Fruit fly (Drosophila melanogaster) whole organism, embryonic: ENCODE measurements around the gene CG5445.

Experiments
- ATbp ChIP-seq: fragments of 200-800 bp; sonication (Bioruptor generic); optimal IDR thresholded peaks from 2 replicates; lab custom pipeline; 2017; ENCODE audit warnings: missing biosample characterization, mild to moderate bottlenecking, missing genetic modification characterization, missing genetic modification reagents
- Atf-2 ChIP-seq: fragments of 200-800 bp; sonication (Bioruptor generic); optimal IDR thresholded peaks from 2 replicates; lab custom pipeline; 2016; ENCODE audit warnings: missing biosample characterization, missing genetic modification characterization
- Atf3 ChIP-seq: fragments of 200-800 bp; sonication (Bioruptor generic); optimal IDR thresholded peaks from 3 replicates; lab custom pipeline; 2016; ENCODE audit warnings: missing biosample characterization, missing genetic modification characterization
- Atf6 ChIP-seq: fragments of 200-800 bp; sonication (Bioruptor generic); IDR thresholded peaks from 2 replicates; pipeline ENCODE4 v1.3.6; 2022; ENCODE audit warnings: missing biosample characterization, missing genetic modification characterization
- CG10267 ChIP-seq: fragments of 200-800 bp; sonication (Bioruptor generic); optimal IDR thresholded peaks from 2 replicates; lab custom pipeline; 2018; ENCODE audit warnings: missing biosample characterization, mild to moderate bottlenecking, missing genetic modification characterization, moderate library complexity
- CG12236 ChIP-seq: fragments of 200-800 bp; sonication (Bioruptor generic); optimal IDR thresholded peaks from 2 replicates; lab custom pipeline; 2016; ENCODE audit warnings: missing biosample characterization, missing genetic modification characterization
- CG12299 ChIP-seq: fragments of 200-800 bp; sonication (Bioruptor generic); optimal IDR thresholded peaks from 2 replicates; lab custom pipeline; 2018; ENCODE audit warnings: missing biosample characterization, mild to moderate bottlenecking, missing genetic modification characterization
- CG17328 ChIP-seq: fragments of 200-800 bp; sonication (Bioruptor generic); IDR thresholded peaks from 2 replicates; pipeline ENCODE4 v1.3.6; 2022; ENCODE audit warnings: missing biosample characterization, missing genetic modification characterization
- CG17359 ChIP-seq: fragments of 200-800 bp; sonication (Bioruptor generic); optimal IDR thresholded peaks from 3 replicates; lab custom pipeline; 2018; ENCODE audit warnings: missing biosample characterization, mild to moderate bottlenecking, missing genetic modification characterization, moderate library complexity
- CG17912 ChIP-seq: fragments of 200-800 bp; sonication (Bioruptor generic); optimal IDR thresholded peaks from 2 replicates; lab custom pipeline; 2018; ENCODE audit warnings: missing biosample characterization, mild to moderate bottlenecking, missing genetic modification characterization
- CG18476 ChIP-seq: fragments of 200-800 bp; sonication (Bioruptor generic); optimal IDR thresholded peaks from 2 replicates; lab custom pipeline; 2016; ENCODE audit warnings: missing biosample characterization, mild to moderate bottlenecking, missing genetic modification characterization
- CG18764 ChIP-seq: fragments of 200-800 bp; sonication (Bioruptor generic); optimal IDR thresholded peaks from 3 replicates; lab custom pipeline; 2016; ENCODE audit warnings: missing biosample characterization, missing genetic modification characterization
- CG2712 ChIP-seq: fragments of 200-800 bp; optimal IDR thresholded peaks from 3 replicates; lab custom pipeline; 2019; ENCODE audit warnings: missing biosample characterization, mild to moderate bottlenecking, missing genetic modification characterization, moderate library complexity
- CG2875 ChIP-seq: fragments of 200-800 bp; sonication (Bioruptor generic); optimal IDR thresholded peaks from 2 replicates; lab custom pipeline; 2017; ENCODE audit warnings: missing biosample characterization, mild to moderate bottlenecking, missing genetic modification characterization, missing genetic modification reagents
- CG31365 ChIP-seq: fragments of 200-800 bp; sonication (Bioruptor generic); optimal IDR thresholded peaks from 2 replicates; lab custom pipeline; 2018; ENCODE audit warnings: missing biosample characterization, mild to moderate bottlenecking, missing genetic modification characterization
- CG3847 ChIP-seq: fragments of 200-800 bp; sonication (Bioruptor generic); IDR thresholded peaks from 2 replicates; pipeline ENCODE4 v1.3.6; 2022; ENCODE audit warnings: missing biosample characterization, missing genetic modification characterization
- CG4360 ChIP-seq: fragments of 200-800 bp; sonication (Bioruptor generic); IDR thresholded peaks from 2 replicates; pipeline ENCODE4 v1.3.6; 2022; ENCODE audit warnings: missing biosample characterization, missing genetic modification characterization
- CG6813 ChIP-seq: fragments of 200-800 bp; sonication (Bioruptor generic); optimal IDR thresholded peaks from 2 replicates; lab custom pipeline; 2017; ENCODE audit warnings: missing biosample characterization, missing genetic modification characterization, mild to moderate bottlenecking, moderate library complexity, missing genetic modification reagents
- CG7839 ChIP-seq: fragments of 200-800 bp; sonication (Bioruptor generic); optimal IDR thresholded peaks from 3 replicates; lab custom pipeline; 2018; ENCODE audit warnings: missing biosample characterization, mild to moderate bottlenecking, missing genetic modification characterization, moderate library complexity
- CG8359 ChIP-seq: fragments of 200-800 bp; sonication (Bioruptor generic); optimal IDR thresholded peaks from 2 replicates; lab custom pipeline; 2017; ENCODE audit warnings: missing biosample characterization, mild to moderate bottlenecking, missing genetic modification characterization, borderline replicate concordance
- CG8478 ChIP-seq: fragments of >200 bp; optimal IDR thresholded peaks from 2 replicates; lab custom pipeline; 2018
- CG9876 ChIP-seq: fragments of 200-800 bp; sonication (Bioruptor generic); optimal IDR thresholded peaks from 2 replicates; lab custom pipeline; 2016; ENCODE audit warnings: missing biosample characterization, missing genetic modification characterization
- Dad ChIP-seq: fragments of 200-800 bp; sonication (Bioruptor generic); optimal IDR thresholded peaks from 3 replicates; lab custom pipeline; 2016; ENCODE audit warnings: missing biosample characterization, missing genetic modification characterization
- E2f2 ChIP-seq: fragments of 200-800 bp; sonication (Bioruptor generic); IDR thresholded peaks from 2 replicates; pipeline ENCODE4 v1.3.6; 2022; ENCODE audit warnings: missing biosample characterization, missing genetic modification characterization
- Fer3 ChIP-seq: fragments of 200-800 bp; sonication (Bioruptor generic); optimal IDR thresholded peaks from 2 replicates; lab custom pipeline; 2018; ENCODE audit warnings: missing biosample characterization, mild to moderate bottlenecking, missing genetic modification characterization, moderate library complexity
- GATAe ChIP-seq: fragments of 200-800 bp; sonication (Bioruptor generic); conservative IDR thresholded peaks from 2 replicates; pipeline ENCODE4 v1.3.6; 2022; ENCODE audit warnings: missing biosample characterization, missing genetic modification characterization
- Hey ChIP-seq: fragments of 200-800 bp; sonication (Bioruptor generic); optimal IDR thresholded peaks from 3 replicates; lab custom pipeline; 2018; ENCODE audit warnings: missing biosample characterization, mild to moderate bottlenecking, missing genetic modification characterization
- Lim3 ChIP-seq: fragments of 200-800 bp; sonication (Bioruptor generic); IDR thresholded peaks from 2 replicates; pipeline ENCODE4 v1.3.6; 2022; ENCODE audit warnings: missing biosample characterization, missing genetic modification characterization
- Max ChIP-seq: fragments of 200-800 bp; sonication (Bioruptor generic); optimal IDR thresholded peaks from 2 replicates; lab custom pipeline; 2016; ENCODE audit warnings: missing biosample characterization, mild to moderate bottlenecking, missing genetic modification characterization
- NfI ChIP-seq: fragments of 200-800 bp; sonication (Bioruptor generic); optimal IDR thresholded peaks from 3 replicates; lab custom pipeline; 2018; ENCODE audit warnings: missing biosample characterization, mild to moderate bottlenecking, missing genetic modification characterization, moderate library complexity
- Oaz ChIP-seq: fragments of 200-800 bp; sonication (Bioruptor generic); IDR thresholded peaks from 2 replicates; pipeline ENCODE4 v1.3.6; 2022; ENCODE audit warnings: missing biosample characterization, missing genetic modification characterization
- Sry-δ ChIP-seq: fragments of 200-800 bp; sonication (Bioruptor generic); optimal IDR thresholded peaks from 2 replicates; lab custom pipeline; 2016; ENCODE audit warnings: missing biosample characterization, missing genetic modification characterization
- az2 ChIP-seq: fragments of 200-800 bp; sonication (Bioruptor generic); optimal IDR thresholded peaks from 3 replicates; lab custom pipeline; 2016; ENCODE audit warnings: missing biosample characterization, missing genetic modification characterization
- chif ChIP-seq, 2 experiments: fragments of 200-800 bp; sonication (Bioruptor generic); optimal IDR thresholded peaks; 3 replicates each; lab custom pipeline; 2016; ENCODE audit warnings: missing biosample characterization in 2 of 2, missing genetic modification characterization in 2 of 2
- dimm ChIP-seq: fragments of 200-800 bp; sonication (Bioruptor generic); IDR thresholded peaks from 2 replicates; pipeline ENCODE4 v1.3.6; 2022; ENCODE audit warnings: missing biosample characterization, missing genetic modification characterization
- disco-r ChIP-seq: fragments of 200-800 bp; sonication (Bioruptor generic); optimal IDR thresholded peaks from 2 replicates; lab custom pipeline; 2016; ENCODE audit warnings: missing biosample characterization, missing genetic modification characterization
- dpn ChIP-seq, 2 experiments: fragments of 200-800 bp; sonication (Bioruptor generic); optimal IDR thresholded peaks; 3 replicates each; lab custom pipeline; 2016; ENCODE audit warnings: missing biosample characterization in 2 of 2, missing genetic modification characterization in 2 of 2
- ems ChIP-seq: fragments of 200-800 bp; sonication (Bioruptor generic); optimal IDR thresholded peaks from 3 replicates; lab custom pipeline; 2016; ENCODE audit warnings: missing biosample characterization, missing genetic modification characterization
- gem ChIP-seq: fragments of 200-800 bp; sonication (Bioruptor generic); optimal IDR thresholded peaks from 2 replicates; lab custom pipeline; 2019; ENCODE audit warnings: missing biosample characterization, mild to moderate bottlenecking, missing genetic modification characterization, moderate library complexity
- gfzf ChIP-seq: fragments of 200-800 bp; sonication (Bioruptor generic); optimal IDR thresholded peaks from 2 replicates; lab custom pipeline; 2016; ENCODE audit warnings: missing biosample characterization, mild to moderate bottlenecking, missing genetic modification characterization, moderate library complexity
- jumu ChIP-seq: fragments of 200-800 bp; sonication (Bioruptor generic); optimal IDR thresholded peaks from 3 replicates; lab custom pipeline; 2016; ENCODE audit warnings: missing biosample characterization, missing genetic modification characterization
- p53 ChIP-seq: fragments of 200-800 bp; sonication (Bioruptor generic); optimal IDR thresholded peaks from 2 replicates; lab custom pipeline; 2016; ENCODE audit warnings: missing biosample characterization, missing genetic modification characterization
- schlank ChIP-seq: fragments of 200-800 bp; sonication (Bioruptor generic); optimal IDR thresholded peaks from 2 replicates; lab custom pipeline; 2018; ENCODE audit warnings: missing biosample characterization, mild to moderate bottlenecking, missing genetic modification characterization
- sd ChIP-seq: fragments of 200-800 bp; sonication (Bioruptor generic); optimal IDR thresholded peaks from 3 replicates; lab custom pipeline; 2018; ENCODE audit warnings: missing biosample characterization, mild to moderate bottlenecking, missing genetic modification characterization, moderate library complexity
- sens ChIP-seq: fragments of 200-800 bp; sonication (Bioruptor generic); peaks from one replicate; lab custom pipeline; 2016; ENCODE audit warnings: missing biosample characterization, missing genetic modification characterization
- shn ChIP-seq: fragments of 200-800 bp; sonication (Bioruptor generic); optimal IDR thresholded peaks from 3 replicates; lab custom pipeline; 2016; ENCODE audit warnings: missing biosample characterization, missing genetic modification characterization
- so ChIP-seq: fragments of 200-800 bp; sonication (Bioruptor generic); IDR thresholded peaks from 3 replicates; pipeline ENCODE4 v1.3.6; 2022; ENCODE audit warnings: missing biosample characterization, missing genetic modification characterization
- tin ChIP-seq: fragments of 200-800 bp; sonication (Bioruptor generic); optimal IDR thresholded peaks from 3 replicates; lab custom pipeline; 2016; ENCODE audit warnings: missing biosample characterization, missing genetic modification characterization
- twi ChIP-seq: fragments of 200-800 bp; optimal IDR thresholded peaks from 2 replicates; lab custom pipeline; 2019; ENCODE audit warnings: missing biosample characterization, mild to moderate bottlenecking, missing genetic modification characterization, moderate library complexity

Gene CG5445

DNA sequence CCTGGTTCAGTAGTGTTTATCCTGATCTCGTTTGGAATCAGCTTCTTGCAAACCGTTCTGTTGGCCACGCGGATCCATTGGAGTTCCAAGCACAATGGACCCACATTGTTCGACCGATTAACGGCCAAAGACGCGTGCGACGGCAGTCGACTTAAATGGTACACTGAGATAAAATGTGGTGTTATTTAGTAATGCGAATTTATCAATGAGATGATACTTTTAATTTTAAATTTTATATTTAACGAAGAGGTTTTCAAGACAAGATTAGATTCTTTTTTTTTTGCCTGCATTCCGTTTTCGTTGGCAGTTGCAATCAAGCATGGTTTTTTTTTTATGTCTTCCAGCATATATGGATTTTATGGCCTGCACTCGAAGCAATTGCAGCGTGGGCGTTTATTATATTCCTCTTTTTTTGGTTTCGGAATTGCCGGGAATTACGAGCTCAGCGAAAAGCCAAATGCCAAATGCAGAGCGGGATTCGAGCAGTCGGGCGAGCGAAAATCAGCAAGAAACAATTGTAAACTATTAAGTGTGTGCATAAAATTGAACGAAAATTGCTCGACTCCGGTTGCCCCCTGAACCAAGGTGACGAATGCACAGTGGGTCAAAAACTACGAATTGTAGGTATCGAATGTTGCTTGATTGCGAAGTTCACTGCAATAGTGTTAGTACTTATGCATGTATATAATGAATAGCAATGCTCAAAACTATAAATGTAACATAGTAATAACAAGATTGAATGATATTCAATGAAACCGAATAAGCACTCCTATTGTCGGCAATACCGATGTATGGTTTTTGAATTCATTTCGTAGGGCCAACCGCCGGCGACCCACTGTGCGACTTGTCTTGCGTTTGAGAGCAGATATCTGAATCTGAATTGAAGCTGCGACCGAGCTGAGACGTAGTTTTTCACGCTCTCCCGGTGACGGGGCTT, 16.9 kb downstream of the CG5445 start (continued):
- TF ChIP-seq Sry-δ (GFP tag; lab: Kevin White, UChicago) (no peak), chif (GFP tag; optimal IDR thresholded peaks at IDR 0.05; lab: Kevin White, UChicago) (peak; percentile 38 to 61), CG6813 (peak; percentile 45), CG17359 (tag; lab: Kevin White, UChicago) (peak; percentile 53), CG8478 (lab: Kevin White, UChicago) (no peak), CG12236 (GFP tag; lab: Kevin White, UChicago) (peak; percentile 14), gem (tag; lab: Kevin White, UChicago) (peak; percentile 79), shn (GFP tag; lab: Kevin White, UChicago) (peak; percentile 58), ems (GFP tag; lab: Kevin White, UChicago) (peak; percentile 37), CG9876 (peak; percentile 34), CG18476 (GFP tag; lab: Kevin White, UChicago) (peak; percentile 2), disco-r (GFP tag; lab: Kevin White, UChicago) (peak; percentile 6), CG17912 (peak; percentile 33), NfI (GFP tag; lab: Kevin White, UChicago) (peak; percentile 65), CG18764 (GFP tag; lab: Kevin White, UChicago) (no peak), CG2712 (tag; lab: Kevin White, UChicago) (peak; percentile 67), CG3847 (GFP tag; lab: Robert Waterston, UW) (peak; percentile 68), jumu (GFP tag; lab: Kevin White, UChicago) (peak; percentile 41), so (peak; percentile 78; the same call in 2 of the 3 replicates), tin (GFP tag; lab: Kevin White, UChicago) (peak; percentile 36), sens (peak; percentile 90), CG17328 (GFP tag; lab: Robert Waterston, UW) (peak; percentile 57), Dad (GFP tag; lab: Kevin White, UChicago) (peak; percentile 10), dimm (GFP tag; lab: Robert Waterston, UW) (peak; percentile 24; the same call in 1 of the 2 replicates), CG4360 (no peak), twi (tag; lab: Kevin White, UChicago) (peak; percentile 17), CG31365 (tag; lab: Kevin White, UChicago) (peak; percentile 34), GATAe (no peak), ATbp (GFP tag; lab: Kevin White, UChicago) (peak; percentile 58), CG10267 (tag; lab: Kevin White, UChicago) (peak; percentile 9), Atf-2 (GFP tag; lab: Kevin White, UChicago) (peak; percentile 31), Max (GFP tag; lab: Kevin White, UChicago) (no peak), az2 (GFP tag; lab: Kevin White, UChicago) (peak; percentile 21), Atf6 (peak; percentile 76), schlank (tag; lab: Kevin White, UChicago) (peak; percentile 14), Oaz (peak; percentile 54; the same call in 1 of the 2 replicates), Lim3 (GFP tag; lab: Robert Waterston, UW) (no peak), Fer3 (tag; lab: Kevin White, UChicago) (peak; percentile 75), p53 (GFP tag; lab: Kevin White, UChicago) (no peak), Hey (tag; lab: Kevin White, UChicago) (no peak), CG2875 (GFP tag; lab: Kevin White, UChicago) (peak; percentile 28), CG8359 (peak; percentile 50), sd (tag; lab: Kevin White, UChicago) (peak; percentile 26), E2f2 (GFP tag; lab: Robert Waterston, UW) (peak; percentile 49; the same call in 1 of the 2 replicates), CG12299 (tag; lab: Kevin White, UChicago) (peak; percentile 47), dpn (GFP tag; optimal IDR thresholded peaks at IDR 0.05; lab: Kevin White, UChicago) (peak; percentile 54 to 65), CG7839 (peak; percentile 76), Atf3 (GFP tag; lab: Kevin White, UChicago) (peak; percentile 31), gfzf (GFP tag; lab: Kevin White, UChicago) (no peak)
